Fruit fly (Drosophila melanogaster) whole organism, prepupa: Measurements from ENCODE around the gene CG34258.

Experiments
- Blimp-1 ChIP-seq: fragments of 200-800 bp; sonication (Bioruptor generic); optimal IDR thresholded peaks from 3 replicates; lab custom pipeline; 2017; ENCODE audit warnings: missing biosample characterization, missing genetic modification characterization, mild to moderate bottlenecking, moderate library complexity, missing genetic modification reagents
- CG11762 ChIP-seq: fragments of 200-800 bp; sonication (Bioruptor generic); optimal IDR thresholded peaks from 3 replicates; lab custom pipeline; 2016; ENCODE audit warnings: missing biosample characterization, missing genetic modification characterization; ENCODE audit not compliant: insufficient read depth
- CG11902 ChIP-seq: fragments of 200-800 bp; sonication (Bioruptor generic); optimal IDR thresholded peaks from 3 replicates; lab custom pipeline; 2016; ENCODE audit warnings: missing biosample characterization, missing genetic modification characterization
- CG15336 ChIP-seq: fragments of 200-800 bp; sonication (Bioruptor generic); IDR thresholded peaks from 2 replicates; pipeline ENCODE4 v1.3.6; 2022; ENCODE audit warnings: missing biosample characterization, missing genetic modification characterization
- CG3032 ChIP-seq: fragments of 200-800 bp; optimal IDR thresholded peaks from 2 replicates; lab custom pipeline; 2019; ENCODE audit warnings: missing biosample characterization, mild to moderate bottlenecking, missing genetic modification characterization, moderate library complexity
- CG31627 ChIP-seq: fragments of 200-800 bp; sonication (Bioruptor generic); optimal IDR thresholded peaks from 3 replicates; lab custom pipeline; 2016; ENCODE audit warnings: missing biosample characterization, missing genetic modification characterization
- CG32006 ChIP-seq: fragments of 200-800 bp; sonication (Bioruptor generic); optimal IDR thresholded peaks from 3 replicates; lab custom pipeline; 2017; ENCODE audit warnings: missing biosample characterization, mild to moderate bottlenecking, missing genetic modification characterization
- CG34406 ChIP-seq: fragments of 200-800 bp; sonication (Bioruptor generic); optimal IDR thresholded peaks from 3 replicates; lab custom pipeline; 2016; ENCODE audit warnings: missing biosample characterization, missing genetic modification characterization
- CG6163 ChIP-seq: fragments of 200-800 bp; sonication (Bioruptor generic); IDR thresholded peaks from 3 replicates; pipeline ENCODE4 v1.3.6; 2022; ENCODE audit warnings: missing biosample characterization, missing genetic modification characterization
- CG6276 ChIP-seq: fragments of 200-800 bp; sonication (Bioruptor generic); optimal IDR thresholded peaks from 2 replicates; lab custom pipeline; 2017; ENCODE audit warnings: missing biosample characterization, mild to moderate bottlenecking, missing genetic modification characterization
- CG6792 ChIP-seq: fragments of 200-800 bp; sonication (Bioruptor generic); optimal IDR thresholded peaks from 3 replicates; lab custom pipeline; 2016; ENCODE audit warnings: missing biosample characterization, missing genetic modification characterization
- CG6854 ChIP-seq: fragments of 200-800 bp; sonication (Bioruptor generic); optimal IDR thresholded peaks from 2 replicates; lab custom pipeline; 2017; ENCODE audit warnings: missing biosample characterization, mild to moderate bottlenecking, missing genetic modification characterization
- CG7368 ChIP-seq: fragments of 200-800 bp; sonication (Bioruptor generic); optimal IDR thresholded peaks from 3 replicates; lab custom pipeline; 2016; ENCODE audit warnings: missing biosample characterization, missing genetic modification characterization
- CG9139 ChIP-seq: fragments of 200-800 bp; sonication (Bioruptor generic); optimal IDR thresholded peaks from 3 replicates; lab custom pipeline; 2017; ENCODE audit warnings: missing biosample characterization, mild to moderate bottlenecking, missing genetic modification characterization
- Eip75B ChIP-seq: fragments of 200-800 bp; sonication (Bioruptor generic); optimal IDR thresholded peaks from 3 replicates; lab custom pipeline; 2016; ENCODE audit warnings: missing biosample characterization, missing genetic modification characterization
- Eip78C ChIP-seq: fragments of 200-800 bp; sonication (Bioruptor generic); peaks from one replicate; lab custom pipeline; 2016; ENCODE audit warnings: missing biosample characterization, missing genetic modification characterization
- Eip93F ChIP-seq: fragments of 200-800 bp; sonication (Bioruptor generic); optimal IDR thresholded peaks from 2 replicates; lab custom pipeline; 2016; ENCODE audit warnings: missing biosample characterization, mild to moderate bottlenecking, missing genetic modification characterization
- Gug ChIP-seq: fragments of 200-800 bp; sonication (Bioruptor generic); IDR thresholded peaks from 2 replicates; pipeline ENCODE4 v1.3.6; 2022; ENCODE audit warnings: missing biosample characterization, missing genetic modification characterization
- Hr39 ChIP-seq: fragments of 200-800 bp; sonication (Bioruptor generic); optimal IDR thresholded peaks from 2 replicates; lab custom pipeline; 2016; ENCODE audit warnings: missing biosample characterization, missing genetic modification characterization
- Hr4 ChIP-seq: fragments of 200-800 bp; sonication (Bioruptor generic); optimal IDR thresholded peaks from 3 replicates; lab custom pipeline; 2016; ENCODE audit warnings: missing biosample characterization, missing genetic modification characterization
- Lpt ChIP-seq: fragments of 200-800 bp; sonication (Bioruptor generic); optimal IDR thresholded peaks from 3 replicates; lab custom pipeline; 2016; ENCODE audit warnings: missing biosample characterization, missing genetic modification characterization
- Met ChIP-seq: fragments of 200-800 bp; sonication (Bioruptor generic); optimal IDR thresholded peaks from 3 replicates; lab custom pipeline; 2016; ENCODE audit warnings: missing biosample characterization, missing genetic modification characterization
- Smox ChIP-seq: fragments of 200-800 bp; sonication (Bioruptor generic); optimal IDR thresholded peaks from 3 replicates; lab custom pipeline; 2016; ENCODE audit warnings: missing biosample characterization, missing genetic modification characterization
- Sox102F ChIP-seq: fragments of 200-800 bp; sonication (Bioruptor generic); optimal IDR thresholded peaks from 2 replicates; lab custom pipeline; 2016; ENCODE audit warnings: missing biosample characterization, mild to moderate bottlenecking, missing genetic modification characterization
- dsx ChIP-seq: fragments of 200-800 bp; optimal IDR thresholded peaks from 3 replicates; lab custom pipeline; 2019; ENCODE audit warnings: missing biosample characterization, mild to moderate bottlenecking, missing genetic modification characterization, moderate library complexity; ENCODE audit not compliant: poor library complexity, severe bottlenecking
- eg ChIP-seq: fragments of 200-800 bp; sonication (Bioruptor generic); IDR thresholded peaks from 3 replicates; pipeline ENCODE4 v1.3.6; 2022; ENCODE audit warnings: missing biosample characterization, missing genetic modification characterization
- esn ChIP-seq: fragments of 200-800 bp; sonication (Bioruptor generic); optimal IDR thresholded peaks from 2 replicates; lab custom pipeline; 2016; ENCODE audit warnings: missing biosample characterization, mild to moderate bottlenecking, missing genetic modification characterization, moderate library complexity
- fd59A ChIP-seq: fragments of 200-800 bp; sonication (Bioruptor generic); optimal IDR thresholded peaks from 2 replicates; lab custom pipeline; 2017; ENCODE audit warnings: missing biosample characterization, mild to moderate bottlenecking, missing genetic modification characterization, missing genetic modification reagents
- fkh ChIP-seq: fragments of 200-800 bp; sonication (Bioruptor generic); optimal IDR thresholded peaks from 3 replicates; lab custom pipeline; 2017; ENCODE audit warnings: missing biosample characterization, mild to moderate bottlenecking, missing genetic modification characterization, moderate library complexity
- net ChIP-seq: fragments of 200-800 bp; sonication (Bioruptor generic); optimal IDR thresholded peaks from 3 replicates; lab custom pipeline; 2016; ENCODE audit warnings: missing biosample characterization, missing genetic modification characterization
- pdm3 ChIP-seq: fragments of 200-800 bp; sonication (Bioruptor generic); optimal IDR thresholded peaks from 3 replicates; lab custom pipeline; 2016; ENCODE audit warnings: missing biosample characterization, missing genetic modification characterization
- salr ChIP-seq, 2 experiments: fragments of 200-800 bp; sonication (Bioruptor generic); optimal IDR thresholded peaks; 3 replicates each; lab custom pipeline; 2016 to 2018; ENCODE audit warnings: missing biosample characterization in 2 of 2, missing genetic modification characterization in 2 of 2, mild to moderate bottlenecking in 1 of 2
- ss ChIP-seq, 2 experiments: fragments of 200-800 bp; sonication (Bioruptor generic); optimal IDR thresholded peaks; 2 replicates in 1 of 2; 3 replicates in 1 of 2; lab custom pipeline; 2017 to 2018; ENCODE audit warnings: mild to moderate bottlenecking in 2 of 2, missing biosample characterization in 2 of 2, missing genetic modification characterization in 2 of 2, moderate library complexity in 1 of 2
- svp ChIP-seq: fragments of 200-800 bp; sonication (Bioruptor generic); peaks from one replicate; lab custom pipeline; 2016; ENCODE audit warnings: missing biosample characterization, missing genetic modification characterization
- topi ChIP-seq: fragments of 200-800 bp; sonication (Bioruptor generic); optimal IDR thresholded peaks from 3 replicates; lab custom pipeline; 2016; ENCODE audit warnings: missing biosample characterization, missing genetic modification characterization
- vri ChIP-seq: fragments of 200-800 bp; sonication (Bioruptor generic); optimal IDR thresholded peaks from 3 replicates; lab custom pipeline; 2016; ENCODE audit warnings: missing biosample characterization, mild to moderate bottlenecking, missing genetic modification characterization

Gene CG34258

dm6 chr3L:19940349-19940748 is 11.4 kb downstream of the CG34258 start:
- TF ChIP-seq CG11902 (GFP tag; lab: Kevin White, UChicago), result no peak
- no peak for TF ChIP-seq Eip75B (GFP tag; lab: Kevin White, UChicago)
- no peak for TF ChIP-seq CG9139

- TF ChIP-seq CG34406 (GFP tag; lab: Kevin White, UChicago) (no peak), fkh (GFP tag; lab: Kevin White, UChicago) (peak; percentile 13), CG15336 (GFP tag; lab: Robert Waterston, UW) (0 out of 2 replicates have a peak, but pooled peaks have one; percentile 24), Hr39 (GFP tag; lab: Kevin White, UChicago) (peak; percentile 54), vri (peak; percentile 27), Eip78C (peak; percentile 40)
Observed at dm6 chr3L:19939024-19939423, 12.7 kb downstream of the CG34258 start, which contains the start of gene Ac76E. Ac76E (plus strand) TSS chr3L:19939287.

- TF ChIP-seq CG6792 (no peak), CG7368 (GFP tag; lab: Kevin White, UChicago) (peak; percentile 2), CG6276 (GFP tag; lab: Kevin White, UChicago) (peak; percentile 5), CG6854 (GFP tag; lab: Kevin White, UChicago) (no peak), Hr4 (GFP tag; lab: Kevin White, UChicago) (no peak), topi (GFP tag; lab: Kevin White, UChicago) (no peak), CG3032 (tag; lab: Kevin White, UChicago) (no peak), fkh (GFP tag; lab: Kevin White, UChicago) (peak; percentile 86), Sox102F (peak; percentile 9), Smox (GFP tag; lab: Kevin White, UChicago) (peak; percentile 10), svp (peak; percentile 45), Eip93F (GFP tag; lab: Kevin White, UChicago) (no peak), esn (GFP tag; lab: Kevin White, UChicago) (peak; percentile 30), Eip78C (peak; percentile 66), fd59A (GFP tag; lab: Kevin White, UChicago) (no peak), CG11762 (no peak), CG15336 (GFP tag; lab: Robert Waterston, UW) (peak; percentile 51), CG32006 (no peak), vri (peak; percentile 20), net (GFP tag; lab: Kevin White, UChicago) (peak; percentile 21), pdm3 (no peak), Met (GFP tag; lab: Kevin White, UChicago) (peak; percentile 34)
Observed at dm6 chr3L:19932917-19933316, 18.9 kb downstream of the CG34258 start.

dm6 chr3L:19931391-19931790 is 20.4 kb downstream of the CG34258 start, which contains the start of gene CG46462:
CG46462 (plus strand) TSS chr3L:19931691.
- TF ChIP-seq CG3032 (tag; lab: Kevin White, UChicago) (no peak), pdm3 (no peak), dsx (no peak), CG31627 (GFP tag; lab: Kevin White, UChicago) (no peak), Lpt (GFP tag; lab: Kevin White, UChicago) (no peak), CG6163 (no peak), Gug (GFP tag; lab: Robert Waterston, UW) (no peak), topi (GFP tag; lab: Kevin White, UChicago) (no peak), fkh (GFP tag; lab: Kevin White, UChicago) (no peak), ss (GFP tag; optimal IDR thresholded peaks at IDR 0.05; lab: Kevin White, UChicago) (no peak), eg (GFP tag; lab: Robert Waterston, UW) (no peak), Blimp-1 (no peak), CG7368 (GFP tag; lab: Kevin White, UChicago) (no peak), net (GFP tag; lab: Kevin White, UChicago) (no peak), salr (GFP tag; optimal IDR thresholded peaks at IDR 0.05; lab: Kevin White, UChicago) (no peak), CG6854 (GFP tag; lab: Kevin White, UChicago) (no peak)
